Worm (Caenorhabditis elegans): ENCODE data around the gene ttr-16.

DNA sequence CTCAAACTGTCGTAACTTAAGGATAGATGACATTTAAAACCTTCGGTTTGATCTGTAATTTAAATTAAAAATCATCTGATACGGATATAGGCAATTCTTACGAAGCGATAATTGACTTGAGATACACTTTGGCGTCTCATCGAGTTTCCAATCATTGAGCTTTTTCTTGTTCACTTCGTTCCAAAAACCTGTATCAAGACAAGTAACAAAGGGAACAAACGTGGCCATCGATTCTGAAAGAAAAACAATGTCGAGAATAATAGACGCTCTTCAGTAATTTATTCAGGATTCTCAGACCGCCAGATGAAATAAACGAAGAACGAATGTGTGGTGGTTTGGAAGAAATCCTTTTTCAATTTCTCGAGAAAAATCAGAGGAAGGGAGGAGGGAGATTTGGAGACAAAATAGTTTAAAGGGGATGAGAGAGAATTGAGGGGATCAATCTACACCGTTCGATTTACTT is 16.9 kb upstream of the ttr-16 start, which contains the start of gene atg-7:
- TF ChIP-seq snpc-4 (tag; optimal IDR thresholded peaks at IDR 0.05) (no peak), elt-1 (tag; optimal IDR thresholded peaks at IDR 0.05; ENCODE audit: borderline replicate concordance, insufficient read depth) (no peak), nhr-12 (tag; optimal IDR thresholded peaks at IDR 0.05) (no peak), unc-62 (GFP tag; optimal IDR thresholded peaks at IDR 0.05) (no peak), tbx-8 (GFP tag; optimal IDR thresholded peaks at IDR 0.05) (no peak), nhr-237 (tag; optimal IDR thresholded peaks at IDR 0.05) (no peak), ztf-11 (tag; optimal IDR thresholded peaks at IDR 0.05) (no peak), elt-3 (tag; optimal IDR thresholded peaks at IDR 0.05) (no peak), ces-1 (GFP tag; optimal IDR thresholded peaks at IDR 0.05) (peak; percentile 14), sem-2 (GFP tag; optimal IDR thresholded peaks at IDR 0.05) (no peak), pha-4 (tag; optimal IDR thresholded peaks at IDR 0.05) (no peak), lin-13 (tag; optimal IDR thresholded peaks at IDR 0.05) (no peak), unc-39 (tag; optimal IDR thresholded peaks at IDR 0.05) (no peak), hlh-1 (tag; optimal IDR thresholded peaks at IDR 0.05) (no peak)

Data from whole organism, mixed stage, embryonic.